Worm (Caenorhabditis elegans): Measurements from ENCODE around the gene F57A10.4.
"Not testable (repeated sequence)": the region's sequence is repeated elsewhere in the genome, so short reads cannot be mapped to it uniquely, and the experiment has no call there.

F57A10.4 gene

ce11 chrV:15752049-15752448 is 17.2 kb upstream of the F57A10.4 start, which contains the start of gene str-43:
str-43 (minus strand) TSS chrV:15752149.
- TF ChIP-seq nhr-11 (tag; optimal IDR thresholded peaks at IDR 0.05) (no peak), unc-55 (GFP tag; optimal IDR thresholded peaks at IDR 0.05) (no peak), che-1 (tag; optimal IDR thresholded peaks at IDR 0.05) (no peak), fkh-10 (GFP tag; optimal IDR thresholded peaks at IDR 0.05) (no peak), K02D7.2 (tag; optimal IDR thresholded peaks at IDR 0.05) (no peak), ceh-31 (tag; optimal IDR thresholded peaks at IDR 0.05) (no peak), npax-4 (tag; optimal IDR thresholded peaks at IDR 0.05) (no peak), unc-3 (GFP tag; conservative IDR thresholded peaks at IDR 0.05) (no peak), unc-3 (tag; optimal IDR thresholded peaks at IDR 0.05) (no peak), hlh-15 (tag; optimal IDR thresholded peaks at IDR 0.05) (no peak), ceh-22 (tag; optimal IDR thresholded peaks at IDR 0.05) (no peak), ama-1 (optimal IDR thresholded peaks at IDR 0.05) (no peak), ceh-19 (GFP tag; optimal IDR thresholded peaks at IDR 0.05) (no peak), zip-5 (tag; optimal IDR thresholded peaks at IDR 0.05) (no peak)

DNA sequence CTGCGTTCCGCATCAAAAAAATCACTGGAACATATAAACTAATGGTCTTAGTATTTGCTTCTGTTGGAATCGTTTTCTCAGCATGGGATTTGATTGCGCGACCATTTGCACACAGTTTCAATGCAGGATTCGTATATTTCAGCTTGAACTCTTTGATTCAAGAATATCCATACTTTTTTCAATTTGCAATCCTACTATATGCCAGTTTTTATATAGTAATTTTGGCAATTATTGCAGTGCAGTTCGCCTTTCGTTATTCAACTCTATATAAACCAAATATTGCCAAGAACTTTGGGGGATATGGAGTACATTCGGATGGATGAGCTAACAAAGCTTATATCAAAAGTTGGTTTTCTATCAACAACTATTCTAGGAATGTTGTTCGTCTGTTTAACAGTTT is 16.3 kb upstream of the F57A10.4 start, which contains the start of gene str-5:
Gene str-5 (plus strand): TSS at position 301 of the 400 bp plus-strand sequence.
- not testable (repeated sequence) for TF ChIP-seq nhr-232 (tag; optimal IDR thresholded peaks at IDR 0.05); pha-4 (tag; optimal IDR thresholded peaks at IDR 0.05); ceh-6 (GFP tag; optimal IDR thresholded peaks at IDR 0.05)

ce11 chrV:15754731-15755130 is 14.5 kb upstream of the F57A10.4 start, which contains the start of gene str-8:
str-8 (plus strand) TSS chrV:15755031.
- TF ChIP-seq C38D4.7 (GFP tag; optimal IDR thresholded peaks at IDR 0.05); ets-4 (tag; optimal IDR thresholded peaks at IDR 0.05); odd-2 (tag; optimal IDR thresholded peaks at IDR 0.05): not testable (repeated sequence)

DNA sequence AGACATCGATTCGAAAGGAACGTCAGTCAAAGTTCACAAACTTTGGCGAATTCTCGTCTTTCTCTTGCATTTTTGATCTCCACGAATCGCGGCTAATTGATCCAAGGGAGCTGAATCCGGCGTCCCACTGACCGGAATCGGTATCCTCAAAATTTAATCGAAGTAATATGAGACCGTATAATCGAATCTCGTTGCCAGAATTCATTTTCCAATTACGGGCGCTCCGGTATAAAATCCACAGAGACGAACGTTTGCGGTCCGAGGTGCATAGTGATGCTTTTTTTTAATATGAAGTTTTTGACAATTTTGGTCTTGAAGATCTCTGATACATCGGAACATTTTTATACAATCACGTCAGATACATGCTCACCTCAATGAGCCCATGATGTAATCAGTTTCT is 11.6 kb upstream of the F57A10.4 start:
- no peak for TF ChIP-seq hlh-8 (tag; optimal IDR thresholded peaks at IDR 0.05)
- TF ChIP-seq dve-1 (tag; optimal IDR thresholded peaks at IDR 0.05) = no peak
- no peak for TF ChIP-seq hlh-15 (tag; optimal IDR thresholded peaks at IDR 0.05)
- no peak for TF ChIP-seq unc-3 (GFP tag; conservative IDR thresholded peaks at IDR 0.05)
- no peak for TF ChIP-seq unc-3 (tag; optimal IDR thresholded peaks at IDR 0.05)
- no peak for TF ChIP-seq ceh-45 (GFP tag; IDR thresholded peaks at IDR 0.05)
- TF ChIP-seq T23F11.4 (GFP tag; optimal IDR thresholded peaks at IDR 0.05) = no peak
- TF ChIP-seq pha-2 (tag; optimal IDR thresholded peaks at IDR 0.05) = no peak
- TF ChIP-seq unc-86 (tag; optimal IDR thresholded peaks at IDR 0.05) = no peak
- TF ChIP-seq ceh-18 (tag; optimal IDR thresholded peaks at IDR 0.05) = no peak
- no peak for TF ChIP-seq eyg-1 (tag; optimal IDR thresholded peaks at IDR 0.05)
- TF ChIP-seq hlh-13 (GFP tag; optimal IDR thresholded peaks at IDR 0.05) = no peak
- no peak for TF ChIP-seq ets-4 (tag; optimal IDR thresholded peaks at IDR 0.05)
- TF ChIP-seq elt-2 (tag; optimal IDR thresholded peaks at IDR 0.05) = no peak
- no peak for TF ChIP-seq fkh-10 (GFP tag; optimal IDR thresholded peaks at IDR 0.05)
- no peak for TF ChIP-seq madf-2 (tag; optimal IDR thresholded peaks at IDR 0.05)

DNA sequence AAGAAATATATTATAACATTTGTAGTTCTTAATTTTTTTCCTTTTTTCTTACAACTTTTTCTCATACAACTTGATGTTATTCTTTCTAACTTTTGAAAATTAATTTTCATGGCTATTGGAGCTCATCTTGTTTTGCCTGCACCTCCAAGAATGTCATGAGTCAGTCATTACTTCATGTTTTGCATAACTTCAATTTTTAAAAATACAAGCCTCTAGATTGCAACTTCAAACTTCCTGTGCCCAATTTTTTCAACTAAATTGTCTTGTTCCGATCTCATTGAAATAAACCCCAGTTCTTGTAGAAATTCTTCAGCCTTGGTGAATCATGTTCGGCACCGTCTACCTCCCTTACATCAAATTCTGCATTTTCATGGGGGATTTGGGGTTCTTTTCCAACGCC is 10.8 kb upstream of the F57A10.4 start, which contains the start of gene str-9:
Gene str-9 (plus strand): TSS at position 301 of the 400 bp plus-strand sequence.
- TF ChIP-seq dmd-4 (tag; optimal IDR thresholded peaks at IDR 0.05; ENCODE audit: borderline replicate concordance) (no peak), sdc-2 (tag; optimal IDR thresholded peaks at IDR 0.05) (no peak), ref-2 (tag; optimal IDR thresholded peaks at IDR 0.05) (no peak), nhr-11 (tag; optimal IDR thresholded peaks at IDR 0.05) (no peak), C08G9.2 (tag; optimal IDR thresholded peaks at IDR 0.05) (no peak), ceh-19 (GFP tag; optimal IDR thresholded peaks at IDR 0.05) (no peak), hlh-6 (tag; optimal IDR thresholded peaks at IDR 0.05) (no peak), pha-2 (tag; optimal IDR thresholded peaks at IDR 0.05) (no peak), F13H6.1 (tag; optimal IDR thresholded peaks at IDR 0.05) (no peak)
